Fruit fly (Drosophila melanogaster) whole organism, embryonic: ENCODE measurements around the gene Sap130.

ENCODE experiments used
- Awh ChIP-seq: fragments of 200-800 bp; sonication (Bioruptor generic); IDR thresholded peaks from 2 replicates; pipeline ENCODE4, ENCODE4 v1.3.6; 2022; ENCODE audit warnings: missing biosample characterization, missing genetic modification characterization
- BtbVII ChIP-seq: fragments of 200-800 bp; sonication (Bioruptor generic); optimal IDR thresholded peaks from 3 replicates; lab custom pipeline; 2017; ENCODE audit warnings: missing biosample characterization, mild to moderate bottlenecking, missing genetic modification characterization
- CG1024 ChIP-seq: fragments of 200-800 bp; sonication (Bioruptor generic); IDR thresholded peaks from 2 replicates; pipeline ENCODE4 v1.3.6; 2022; ENCODE audit warnings: missing biosample characterization, missing genetic modification characterization
- CG11085 ChIP-seq: fragments of 200-800 bp; sonication (Bioruptor generic); IDR thresholded peaks from 2 replicates; pipeline ENCODE4 v1.3.6; 2022; ENCODE audit warnings: missing biosample characterization, missing genetic modification characterization
- CG11504 ChIP-seq: fragments of 200-800 bp; sonication (Bioruptor generic); optimal IDR thresholded peaks from 3 replicates; lab custom pipeline; 2019; ENCODE audit warnings: missing biosample characterization, mild to moderate bottlenecking, missing genetic modification characterization, moderate library complexity
- CG12219 ChIP-seq: fragments of 200-800 bp; sonication (Bioruptor generic); optimal IDR thresholded peaks from 3 replicates; lab custom pipeline; 2018; ENCODE audit warnings: missing biosample characterization, mild to moderate bottlenecking, missing genetic modification characterization
- CG14965 ChIP-seq: fragments of 200-800 bp; sonication (Bioruptor generic); optimal IDR thresholded peaks from 2 replicates; lab custom pipeline; 2016; ENCODE audit warnings: missing biosample characterization, missing genetic modification characterization, borderline replicate concordance
- CG15696 ChIP-seq: fragments of 200-800 bp; sonication (Bioruptor generic); optimal IDR thresholded peaks from 2 replicates; lab custom pipeline; 2019; ENCODE audit warnings: missing biosample characterization, mild to moderate bottlenecking, missing genetic modification characterization, moderate library complexity
- CG16815 ChIP-seq: fragments of 200-800 bp; sonication (Bioruptor generic); optimal IDR thresholded peaks from 3 replicates; lab custom pipeline; 2017; ENCODE audit warnings: missing biosample characterization, mild to moderate bottlenecking, missing genetic modification characterization
- CG17328 ChIP-seq: fragments of 200-800 bp; sonication (Bioruptor generic); IDR thresholded peaks from 2 replicates; pipeline ENCODE4 v1.3.6; 2022; ENCODE audit warnings: missing biosample characterization, missing genetic modification characterization
- CG17802 ChIP-seq: fragments of 200-800 bp; sonication (Bioruptor generic); optimal IDR thresholded peaks from 2 replicates; lab custom pipeline; 2018; ENCODE audit warnings: missing biosample characterization, mild to moderate bottlenecking, missing genetic modification characterization, moderate library complexity
- CG1832 ChIP-seq: fragments of 200-800 bp; sonication (Bioruptor generic); optimal IDR thresholded peaks from 2 replicates; lab custom pipeline; 2017; ENCODE audit warnings: missing biosample characterization, mild to moderate bottlenecking, missing genetic modification characterization, inconsistent platforms
- CG18599 ChIP-seq: fragments of 200-800 bp; sonication (Bioruptor generic); optimal IDR thresholded peaks from 3 replicates; lab custom pipeline; 2017; ENCODE audit warnings: missing biosample characterization, missing genetic modification characterization, mild to moderate bottlenecking, moderate library complexity, missing genetic modification reagents
- CG2199 ChIP-seq: fragments of 200-800 bp; sonication (Bioruptor generic); IDR thresholded peaks from 3 replicates; pipeline ENCODE4 v1.3.6; 2022; ENCODE audit warnings: missing biosample characterization, missing genetic modification characterization
- CG30020 ChIP-seq: fragments of 200-800 bp; optimal IDR thresholded peaks from 2 replicates; lab custom pipeline; 2019; ENCODE audit warnings: missing biosample characterization, mild to moderate bottlenecking, missing genetic modification characterization, moderate library complexity
- CG31388 ChIP-seq: fragments of 200-800 bp; sonication (Bioruptor generic); optimal IDR thresholded peaks from 2 replicates; lab custom pipeline; 2016; ENCODE audit warnings: missing biosample characterization, missing genetic modification characterization
- CG3163 ChIP-seq: fragments of 200-800 bp; sonication (Bioruptor generic); optimal IDR thresholded peaks from 3 replicates; lab custom pipeline; 2016; ENCODE audit warnings: missing biosample characterization, missing genetic modification characterization
- CG4282 ChIP-seq: fragments of 200-800 bp; sonication (Bioruptor generic); optimal IDR thresholded peaks from 2 replicates; lab custom pipeline; 2016; ENCODE audit warnings: missing biosample characterization, missing genetic modification characterization
- CG7963 ChIP-seq: fragments of 200-800 bp; sonication (Bioruptor generic); IDR thresholded peaks from 3 replicates; pipeline ENCODE4 v1.3.6; 2022; ENCODE audit warnings: missing biosample characterization, missing genetic modification characterization; ENCODE audit not compliant: partially characterized antibody
- Dad ChIP-seq: fragments of 200-800 bp; sonication (Bioruptor generic); optimal IDR thresholded peaks from 3 replicates; lab custom pipeline; 2016; ENCODE audit warnings: missing biosample characterization, missing genetic modification characterization
- Dip2 ChIP-seq: fragments of 200-800 bp; sonication (Bioruptor generic); IDR thresholded peaks from 2 replicates; pipeline ENCODE4 v1.3.6; 2022; ENCODE audit warnings: missing biosample characterization, missing genetic modification characterization
- Dip3 ChIP-seq: fragments of 200-800 bp; sonication (Bioruptor generic); optimal IDR thresholded peaks from 3 replicates; lab custom pipeline; 2016; ENCODE audit warnings: missing biosample characterization, missing genetic modification characterization
- Ets65A ChIP-seq: fragments of 200-800 bp; sonication (Bioruptor generic); peaks from one replicate; lab custom pipeline; 2016; ENCODE audit warnings: missing biosample characterization, missing genetic modification characterization
- H15 ChIP-seq: fragments of 200-800 bp; sonication (Bioruptor generic); IDR thresholded peaks from 3 replicates; pipeline ENCODE4 v1.3.6; 2022; ENCODE audit warnings: missing biosample characterization, missing genetic modification characterization
- HmgZ ChIP-seq: fragments of 200-800 bp; sonication (Bioruptor generic); optimal IDR thresholded peaks from 2 replicates; lab custom pipeline; 2018; ENCODE audit warnings: missing biosample characterization, mild to moderate bottlenecking, missing genetic modification characterization
- Hr3 ChIP-seq: fragments of 200-800 bp; sonication (Bioruptor generic); optimal IDR thresholded peaks from 3 replicates; lab custom pipeline; 2016; ENCODE audit warnings: missing biosample characterization, missing genetic modification characterization
- MESR4 ChIP-seq: fragments of 200-800 bp; sonication (Bioruptor generic); optimal IDR thresholded peaks from 2 replicates; lab custom pipeline; 2018; ENCODE audit warnings: missing biosample characterization, mild to moderate bottlenecking, missing genetic modification characterization, moderate library complexity
- Oli ChIP-seq: fragments of 200-800 bp; sonication (Bioruptor generic); optimal IDR thresholded peaks from 2 replicates; lab custom pipeline; 2018; ENCODE audit warnings: missing biosample characterization, mild to moderate bottlenecking, missing genetic modification characterization, moderate library complexity
- Ptx1 ChIP-seq: fragments of 200-800 bp; sonication (Bioruptor generic); IDR thresholded peaks from 2 replicates; pipeline ENCODE4 v1.3.6; 2022; ENCODE audit warnings: missing biosample characterization, missing genetic modification characterization
- Six4 ChIP-seq: fragments of 200-800 bp; sonication (Bioruptor generic); optimal IDR thresholded peaks from 2 replicates; lab custom pipeline; 2016; ENCODE audit warnings: missing biosample characterization, missing genetic modification characterization
- Sox102F ChIP-seq: fragments of 200-800 bp; sonication (Bioruptor generic); optimal IDR thresholded peaks from 2 replicates; lab custom pipeline; 2018; ENCODE audit warnings: missing biosample characterization, mild to moderate bottlenecking, missing genetic modification characterization, moderate library complexity
- TFAM ChIP-seq: fragments of 200-800 bp; sonication (Bioruptor generic); optimal IDR thresholded peaks from 2 replicates; lab custom pipeline; 2017; ENCODE audit warnings: missing biosample characterization, missing genetic modification characterization, inconsistent platforms
- ash1 ChIP-seq: fragments of 200-800 bp; sonication (Bioruptor generic); optimal IDR thresholded peaks from 2 replicates; lab custom pipeline; 2018; ENCODE audit warnings: missing biosample characterization, mild to moderate bottlenecking, missing genetic modification characterization
- chif ChIP-seq, 2 experiments: fragments of 200-800 bp; sonication (Bioruptor generic); optimal IDR thresholded peaks; 3 replicates each; lab custom pipeline; 2016; ENCODE audit warnings: missing biosample characterization in 2 of 2, missing genetic modification characterization in 2 of 2
- chinmo ChIP-seq: fragments of 200-800 bp; sonication (Bioruptor generic); IDR thresholded peaks from 4 replicates; pipeline ENCODE4 v1.3.6; 2022; ENCODE audit warnings: missing biosample characterization, missing genetic modification characterization; ENCODE audit not compliant: partially characterized antibody
- corto ChIP-seq: fragments of 200-800 bp; sonication (Bioruptor generic); optimal IDR thresholded peaks from 2 replicates; lab custom pipeline; 2016; ENCODE audit warnings: missing biosample characterization, mild to moderate bottlenecking, missing genetic modification characterization, moderate library complexity
- ewg ChIP-seq: fragments of 200-800 bp; sonication (Bioruptor generic); optimal IDR thresholded peaks from 3 replicates; lab custom pipeline; 2017; ENCODE audit warnings: mild to moderate bottlenecking, missing biosample characterization, missing genetic modification reagents, missing genetic modification characterization
- exex ChIP-seq: fragments of 200-800 bp; sonication (Bioruptor generic); optimal IDR thresholded peaks from 4 replicates; lab custom pipeline; 2018; ENCODE audit warnings: missing biosample characterization, mild to moderate bottlenecking, missing genetic modification characterization, moderate library complexity
- fu2 ChIP-seq: fragments of 200-800 bp; sonication (Bioruptor generic); optimal IDR thresholded peaks from 2 replicates; lab custom pipeline; 2016; ENCODE audit warnings: missing biosample characterization, missing genetic modification characterization
- gem ChIP-seq: fragments of 200-800 bp; sonication (Bioruptor generic); optimal IDR thresholded peaks from 2 replicates; lab custom pipeline; 2019; ENCODE audit warnings: missing biosample characterization, mild to moderate bottlenecking, missing genetic modification characterization, moderate library complexity
- insv ChIP-seq, 2 experiments: fragments of 200-800 bp; sonication (Bioruptor generic); optimal IDR thresholded peaks; 3 replicates each; lab custom pipeline; 2016 to 2018; ENCODE audit warnings: missing biosample characterization in 2 of 2, missing genetic modification characterization in 2 of 2
- ken ChIP-seq: fragments of 200-800 bp; sonication (Bioruptor generic); IDR thresholded peaks from 3 replicates; pipeline ENCODE4 v1.3.6; 2022; ENCODE audit warnings: missing biosample characterization, missing genetic modification characterization
- lov ChIP-seq, 2 experiments: fragments of 200-800 bp in 1 of 2; fragments of >200 bp in 1 of 2; sonication (Bioruptor generic) in 1 of 2; IDR thresholded peaks in 1 of 2; optimal IDR thresholded peaks in 1 of 2; 2 replicates in 1 of 2; 3 replicates in 1 of 2; pipeline versions ENCODE4 v1.3.6 to Lab custom; 2017 to 2022; ENCODE audit warnings: missing biosample characterization in 1 of 2, missing genetic modification characterization in 1 of 2
- otp ChIP-seq: fragments of 200-800 bp; sonication (Bioruptor generic); IDR thresholded peaks from 3 replicates; pipeline ENCODE4, ENCODE4 v1.3.6; 2022; ENCODE audit warnings: missing biosample characterization, missing genetic modification characterization
- prd ChIP-seq, 3 experiments: fragments of >200 bp in 2 of 3; fragments of 200-800 bp in 1 of 3; sonication (Bioruptor generic) in 1 of 3; optimal IDR thresholded peaks in 2 of 3; IDR thresholded peaks in 1 of 3; 2 replicates in 2 of 3; 3 replicates in 1 of 3; pipeline versions ENCODE4 v1.3.6 to Lab custom; 2017 to 2022; ENCODE audit warnings: missing biosample characterization in 1 of 3, missing genetic modification characterization in 1 of 3
- sima ChIP-seq: fragments of 200-800 bp; sonication (Bioruptor generic); optimal IDR thresholded peaks from 2 replicates; lab custom pipeline; 2016; ENCODE audit warnings: missing biosample characterization, missing genetic modification characterization
- unpg ChIP-seq: fragments of 200-800 bp; sonication (Bioruptor generic); optimal IDR thresholded peaks from 3 replicates; lab custom pipeline; 2018; ENCODE audit warnings: missing biosample characterization, mild to moderate bottlenecking, missing genetic modification characterization, moderate library complexity

The Sap130 gene

dm6 chr3L:12843056-12843799, 37.5 kb downstream of the Sap130 start, which contains the start of gene nebu (continued):
- TF ChIP-seq CG3163 (GFP tag; lab: Kevin White, UChicago) (peak; percentile 91), gem (peak; percentile 96), Oli (tag; lab: Kevin White, UChicago) (peak; percentile 95), ewg (GFP tag; lab: Kevin White, UChicago) (peak; percentile 87), CG17802 (tag; lab: Kevin White, UChicago) (peak; percentile 65), TFAM (GFP tag; lab: Kevin White, UChicago) (peak; percentile 29), chif (GFP tag; optimal IDR thresholded peaks at IDR 0.05; lab: Kevin White, UChicago) (peak; percentile 92 to 95), Awh (GFP tag; lab: Robert Waterston, UW) (peak; percentile 96), Six4 (peak; percentile 89), prd (optimal IDR thresholded peaks at IDR 0.05; lab: Kevin White, UChicago) (no peak), prd (GFP tag; IDR thresholded peaks at IDR 0.05; lab: Robert Waterston, UW) (peak; percentile 97), CG30020 (tag; lab: Kevin White, UChicago) (peak; percentile 50), ken (GFP tag; lab: Robert Waterston, UW) (peak; percentile 89; the same call in 1 of the 3 replicates), Sox102F (GFP tag; lab: Kevin White, UChicago) (peak; percentile 95), CG16815 (GFP tag; lab: Kevin White, UChicago) (peak; percentile 92), CG1024 (GFP tag; lab: Robert Waterston, UW) (peak; percentile 85), sima (GFP tag; lab: Kevin White, UChicago) (peak; percentile 89), chinmo (GFP tag; lab: Robert Waterston, UW) (no peak), Ets65A (GFP tag; lab: Kevin White, UChicago) (peak; percentile 99), CG18599 (peak; percentile 99), CG2199 (GFP tag; lab: Robert Waterston, UW) (peak; percentile 68; the same call in 2 of the 3 replicates), BtbVII (GFP tag; lab: Kevin White, UChicago) (peak; percentile 97), CG14965 (GFP tag; lab: Kevin White, UChicago) (peak; percentile 81), Dad (GFP tag; lab: Kevin White, UChicago) (peak; percentile 94), exex (peak; percentile 83), lov (optimal IDR thresholded peaks at IDR 0.05; lab: Kevin White, UChicago) (no peak), lov (GFP tag; IDR thresholded peaks at IDR 0.05; lab: Robert Waterston, UW) (peak; percentile 88), Dip2 (peak; percentile 69; the same call in 1 of the 2 replicates), CG11085 (GFP tag; lab: Robert Waterston, UW) (no peak; the same call in 1 of the 2 replicates), CG15696 (tag; lab: Kevin White, UChicago) (peak; percentile 72), fu2 (GFP tag; lab: Kevin White, UChicago) (peak; percentile 98), Ptx1 (GFP tag; lab: Robert Waterston, UW) (peak; percentile 97), H15 (GFP tag; lab: Robert Waterston, UW) (peak; percentile 95), HmgZ (tag; lab: Kevin White, UChicago) (peak; percentile 98), CG7963 (GFP tag; lab: Robert Waterston, UW) (no peak), CG11504 (tag; lab: Kevin White, UChicago) (peak; percentile 95), ash1 (peak; percentile 84), CG17328 (GFP tag; lab: Robert Waterston, UW) (peak; percentile 95), CG4282 (peak; percentile 92), CG12219 (GFP tag; lab: Kevin White, UChicago) (peak; percentile 93), CG31388 (GFP tag; lab: Kevin White, UChicago) (peak; percentile 91), CG1832 (GFP tag; lab: Kevin White, UChicago) (no peak), unpg (GFP tag; lab: Kevin White, UChicago) (peak; percentile 96), corto (GFP tag; lab: Kevin White, UChicago) (peak; percentile 98), Hr3 (GFP tag; lab: Kevin White, UChicago) (peak; percentile 93), Dip3 (GFP tag; lab: Kevin White, UChicago) (peak; percentile 98), otp (GFP tag; lab: Robert Waterston, UW) (peak; percentile 92), MESR4 (GFP tag; lab: Kevin White, UChicago) (peak; percentile 56), insv (GFP tag; optimal IDR thresholded peaks at IDR 0.05; lab: Kevin White, UChicago) (peak in 1 of 2 experiments; percentile 71)
